Fruit fly (Drosophila melanogaster): ENCODE results near the gene slow.

DNA sequence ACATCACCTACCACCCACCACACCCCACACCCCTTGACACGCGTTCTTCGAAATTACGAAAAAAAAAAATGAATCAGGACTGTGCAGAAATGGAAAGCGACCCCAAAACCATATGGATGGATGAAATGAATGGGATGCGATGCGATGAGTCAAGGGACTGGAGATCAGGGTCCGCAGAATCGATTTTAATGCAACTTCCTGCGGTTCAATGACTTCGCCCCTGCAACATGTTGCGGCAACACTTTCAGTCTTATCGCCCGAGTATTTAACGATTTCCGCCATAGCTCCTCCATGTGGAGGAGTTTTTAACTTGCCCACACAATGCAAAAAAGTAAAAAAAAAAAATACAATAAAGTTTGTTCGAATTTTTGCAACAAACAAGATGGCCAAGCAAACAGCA, 31.6 kb upstream of the slow start:
- no peak for TF ChIP-seq CG13204 (GFP tag; optimal IDR thresholded peaks at IDR 0.05)
- TF ChIP-seq CG9948 (tag; optimal IDR thresholded peaks at IDR 0.05): no peak
- TF ChIP-seq rn (GFP tag; IDR thresholded peaks at IDR 0.05): no peak
- no peak for TF ChIP-seq Pif1B (GFP tag; optimal IDR thresholded peaks at IDR 0.05)
- TF ChIP-seq CG32121 (GFP tag; IDR thresholded peaks at IDR 0.05): no peak
- no peak for TF ChIP-seq CG15710 (tag; optimal IDR thresholded peaks at IDR 0.05)

Data from whole organism, pupa.